Fruit fly (Drosophila melanogaster) whole organism, embryonic: ENCODE data around the gene Obp99b.

Experiments
- Abd-B ChIP-seq: fragments of 200-800 bp; sonication (Bioruptor generic); optimal IDR thresholded peaks from 2 replicates; lab custom pipeline; 2018; ENCODE audit warnings: missing biosample characterization, mild to moderate bottlenecking, missing genetic modification characterization, moderate library complexity
- Adf1 ChIP-seq: fragments of 200-800 bp; sonication (Bioruptor generic); IDR thresholded peaks from 2 replicates; pipeline ENCODE4 v1.3.6; 2022; ENCODE audit warnings: missing biosample characterization, missing genetic modification characterization
- Blimp-1 ChIP-seq: fragments of 200-800 bp; sonication (Bioruptor generic); optimal IDR thresholded peaks from 3 replicates; lab custom pipeline; 2018; ENCODE audit warnings: missing biosample characterization, missing genetic modification characterization, mild to moderate bottlenecking, moderate library complexity, missing genetic modification reagents
- CG10565 ChIP-seq: fragments of 200-800 bp; sonication (Bioruptor generic); optimal IDR thresholded peaks from 3 replicates; lab custom pipeline; 2016; ENCODE audit warnings: missing biosample characterization, mild to moderate bottlenecking, missing genetic modification characterization
- CG10654 ChIP-seq: fragments of 200-800 bp; sonication (Bioruptor generic); optimal IDR thresholded peaks from 2 replicates; lab custom pipeline; 2016; ENCODE audit warnings: missing biosample characterization, missing genetic modification characterization
- CG10979 ChIP-seq: fragments of 200-800 bp; sonication (Bioruptor generic); optimal IDR thresholded peaks from 2 replicates; lab custom pipeline; 2018; ENCODE audit warnings: missing biosample characterization, mild to moderate bottlenecking, missing genetic modification characterization, moderate library complexity
- CG11085 ChIP-seq: fragments of 200-800 bp; sonication (Bioruptor generic); IDR thresholded peaks from 2 replicates; pipeline ENCODE4 v1.3.6; 2022; ENCODE audit warnings: missing biosample characterization, missing genetic modification characterization
- CG11398 ChIP-seq: fragments of 200-800 bp; sonication (Bioruptor generic); optimal IDR thresholded peaks from 2 replicates; lab custom pipeline; 2016; ENCODE audit warnings: missing biosample characterization, missing genetic modification characterization
- CG12219 ChIP-seq: fragments of 200-800 bp; sonication (Bioruptor generic); optimal IDR thresholded peaks from 3 replicates; lab custom pipeline; 2018; ENCODE audit warnings: missing biosample characterization, mild to moderate bottlenecking, missing genetic modification characterization
- CG13424 ChIP-seq: fragments of 200-800 bp; sonication (Bioruptor generic); optimal IDR thresholded peaks from 2 replicates; lab custom pipeline; 2019; ENCODE audit warnings: missing biosample characterization, mild to moderate bottlenecking, missing genetic modification characterization, moderate library complexity
- CG14710 ChIP-seq: fragments of 200-800 bp; sonication (Bioruptor generic); optimal IDR thresholded peaks from 3 replicates; lab custom pipeline; 2019; ENCODE audit warnings: missing biosample characterization, mild to moderate bottlenecking, missing genetic modification characterization, moderate library complexity
- CG15514 ChIP-seq: fragments of 200-800 bp; sonication (Bioruptor generic); optimal IDR thresholded peaks from 3 replicates; lab custom pipeline; 2017; ENCODE audit warnings: missing biosample characterization, missing genetic modification characterization, mild to moderate bottlenecking, moderate library complexity, missing genetic modification reagents
- CG15696 ChIP-seq: fragments of 200-800 bp; sonication (Bioruptor generic); optimal IDR thresholded peaks from 2 replicates; lab custom pipeline; 2019; ENCODE audit warnings: missing biosample characterization, mild to moderate bottlenecking, missing genetic modification characterization, moderate library complexity
- CG17385 ChIP-seq: fragments of 200-800 bp; sonication (Bioruptor generic); optimal IDR thresholded peaks from 3 replicates; lab custom pipeline; 2018; ENCODE audit warnings: missing biosample characterization, mild to moderate bottlenecking, missing genetic modification characterization
- CG17829 ChIP-seq: fragments of 200-800 bp; optimal IDR thresholded peaks from 2 replicates; lab custom pipeline; 2019; ENCODE audit warnings: missing biosample characterization, mild to moderate bottlenecking, missing genetic modification characterization, moderate library complexity
- CG18262 ChIP-seq: fragments of 200-800 bp; optimal IDR thresholded peaks from 3 replicates; lab custom pipeline; 2019; ENCODE audit warnings: missing biosample characterization, mild to moderate bottlenecking, missing genetic modification characterization, moderate library complexity
- CG18476 ChIP-seq: fragments of 200-800 bp; sonication (Bioruptor generic); optimal IDR thresholded peaks from 2 replicates; lab custom pipeline; 2016; ENCODE audit warnings: missing biosample characterization, mild to moderate bottlenecking, missing genetic modification characterization
- CG2678 ChIP-seq: fragments of 200-800 bp; sonication (Bioruptor generic); optimal IDR thresholded peaks from 3 replicates; lab custom pipeline; 2019; ENCODE audit warnings: missing biosample characterization, mild to moderate bottlenecking, missing genetic modification characterization, moderate library complexity
- CG3281 ChIP-seq: fragments of 200-800 bp; sonication (Bioruptor generic); optimal IDR thresholded peaks from 3 replicates; lab custom pipeline; 2017; ENCODE audit warnings: missing biosample characterization, mild to moderate bottlenecking, missing genetic modification characterization
- CG4328 ChIP-seq: fragments of 200-800 bp; sonication (Bioruptor generic); optimal IDR thresholded peaks from 3 replicates; lab custom pipeline; 2017; ENCODE audit warnings: missing biosample characterization, missing genetic modification reagents, missing genetic modification characterization
- CG5180 ChIP-seq: fragments of 200-800 bp; sonication (Bioruptor generic); optimal IDR thresholded peaks from 3 replicates; lab custom pipeline; 2017; ENCODE audit warnings: missing biosample characterization, missing genetic modification characterization, mild to moderate bottlenecking, moderate library complexity, missing genetic modification reagents
- CG7839 ChIP-seq: fragments of 200-800 bp; sonication (Bioruptor generic); optimal IDR thresholded peaks from 3 replicates; lab custom pipeline; 2018; ENCODE audit warnings: missing biosample characterization, mild to moderate bottlenecking, missing genetic modification characterization, moderate library complexity
- CG8924 ChIP-seq: fragments of 200-800 bp; optimal IDR thresholded peaks from 3 replicates; lab custom pipeline; 2019; ENCODE audit warnings: missing biosample characterization, mild to moderate bottlenecking, missing genetic modification characterization, moderate library complexity
- CG9876 ChIP-seq: fragments of 200-800 bp; sonication (Bioruptor generic); optimal IDR thresholded peaks from 2 replicates; lab custom pipeline; 2016; ENCODE audit warnings: missing biosample characterization, missing genetic modification characterization
- Deaf1 ChIP-seq: fragments of 200-800 bp; optimal IDR thresholded peaks from 3 replicates; lab custom pipeline; 2019; ENCODE audit warnings: missing biosample characterization, mild to moderate bottlenecking, missing genetic modification characterization, moderate library complexity
- Dip3 ChIP-seq: fragments of 200-800 bp; sonication (Bioruptor generic); optimal IDR thresholded peaks from 3 replicates; lab custom pipeline; 2016; ENCODE audit warnings: missing biosample characterization, missing genetic modification characterization
- Fer2 ChIP-seq: fragments of 200-800 bp; sonication (Bioruptor generic); optimal IDR thresholded peaks from 2 replicates; lab custom pipeline; 2018; ENCODE audit warnings: missing biosample characterization, mild to moderate bottlenecking, missing genetic modification characterization, moderate library complexity
- Fer3 ChIP-seq: fragments of 200-800 bp; sonication (Bioruptor generic); optimal IDR thresholded peaks from 2 replicates; lab custom pipeline; 2018; ENCODE audit warnings: missing biosample characterization, mild to moderate bottlenecking, missing genetic modification characterization, moderate library complexity
- Gsc ChIP-seq: fragments of 200-800 bp; sonication (Bioruptor generic); IDR thresholded peaks from 2 replicates; pipeline ENCODE4 v1.3.6; 2022; ENCODE audit warnings: missing biosample characterization, missing genetic modification characterization
- Hey ChIP-seq: fragments of 200-800 bp; sonication (Bioruptor generic); optimal IDR thresholded peaks from 3 replicates; lab custom pipeline; 2018; ENCODE audit warnings: missing biosample characterization, mild to moderate bottlenecking, missing genetic modification characterization
- Lpt ChIP-seq: fragments of >200 bp; optimal IDR thresholded peaks from 2 replicates; lab custom pipeline; 2018; ENCODE audit warnings: missing biosample characterization, missing genetic modification characterization
- MTF-1 ChIP-seq: fragments of 200-800 bp; sonication (Bioruptor generic); optimal IDR thresholded peaks from 2 replicates; lab custom pipeline; 2018; ENCODE audit warnings: missing biosample characterization, mild to moderate bottlenecking, missing genetic modification characterization, borderline replicate concordance
- NC2α ChIP-seq: fragments of 200-800 bp; sonication (Bioruptor generic); optimal IDR thresholded peaks from 2 replicates; lab custom pipeline; 2016; ENCODE audit warnings: missing biosample characterization, missing genetic modification characterization
- Nf-YB ChIP-seq: fragments of 200-800 bp; sonication (Bioruptor generic); optimal IDR thresholded peaks from 3 replicates; lab custom pipeline; 2019; ENCODE audit warnings: missing biosample characterization, mild to moderate bottlenecking, missing genetic modification characterization, moderate library complexity
- Six4 ChIP-seq: fragments of 200-800 bp; sonication (Bioruptor generic); optimal IDR thresholded peaks from 2 replicates; lab custom pipeline; 2016; ENCODE audit warnings: missing biosample characterization, missing genetic modification characterization
- az2 ChIP-seq: fragments of 200-800 bp; sonication (Bioruptor generic); optimal IDR thresholded peaks from 3 replicates; lab custom pipeline; 2016; ENCODE audit warnings: missing biosample characterization, missing genetic modification characterization
- crc ChIP-seq: fragments of 200-800 bp; sonication (Bioruptor generic); optimal IDR thresholded peaks from 2 replicates; lab custom pipeline; 2016; ENCODE audit warnings: missing biosample characterization, missing genetic modification characterization
- crol ChIP-seq: fragments of 200-800 bp; sonication (Bioruptor generic); IDR thresholded peaks from 2 replicates; pipeline ENCODE4 v1.3.6; 2022; ENCODE audit warnings: missing biosample characterization, missing genetic modification characterization
- crp ChIP-seq, 2 experiments: fragments of 200-800 bp; sonication (Bioruptor generic); optimal IDR thresholded peaks; 2 replicates in 1 of 2; 3 replicates in 1 of 2; lab custom pipeline; 2017; ENCODE audit warnings: missing biosample characterization in 2 of 2, missing genetic modification characterization in 2 of 2, mild to moderate bottlenecking in 1 of 2, moderate library complexity in 1 of 2
- cwo ChIP-seq: fragments of 200-800 bp; sonication (Bioruptor generic); optimal IDR thresholded peaks from 3 replicates; lab custom pipeline; 2017; ENCODE audit warnings: missing biosample characterization, missing genetic modification characterization, mild to moderate bottlenecking, moderate library complexity, missing genetic modification reagents
- dimm ChIP-seq: fragments of 200-800 bp; sonication (Bioruptor generic); IDR thresholded peaks from 2 replicates; pipeline ENCODE4 v1.3.6; 2022; ENCODE audit warnings: missing biosample characterization, missing genetic modification characterization
- dpn ChIP-seq, 2 experiments: fragments of 200-800 bp; sonication (Bioruptor generic); optimal IDR thresholded peaks; 3 replicates each; lab custom pipeline; 2016; ENCODE audit warnings: missing biosample characterization in 2 of 2, missing genetic modification characterization in 2 of 2
- hkb ChIP-seq, 2 experiments: fragments of 200-800 bp in 1 of 2; fragments of >200 bp in 1 of 2; sonication (Bioruptor generic) in 1 of 2; IDR thresholded peaks in 1 of 2; optimal IDR thresholded peaks in 1 of 2; 2 replicates each; pipeline versions ENCODE4 v1.3.6 to Lab custom; 2017 to 2022; ENCODE audit warnings: missing biosample characterization in 1 of 2, missing genetic modification characterization in 1 of 2
- jumu ChIP-seq: fragments of 200-800 bp; sonication (Bioruptor generic); optimal IDR thresholded peaks from 3 replicates; lab custom pipeline; 2016; ENCODE audit warnings: missing biosample characterization, missing genetic modification characterization
- lola ChIP-seq, 3 experiments: fragments of >200 bp in 2 of 3; fragments of 200-800 bp in 1 of 3; sonication (Bioruptor generic) in 1 of 3; optimal IDR thresholded peaks; 2 replicates each; lab custom pipeline; 2017 to 2019; ENCODE audit warnings: missing biosample characterization in 3 of 3, missing genetic modification characterization in 3 of 3, mild to moderate bottlenecking in 1 of 3, moderate library complexity in 1 of 3
- nerfin-2 ChIP-seq: fragments of 200-800 bp; sonication (Bioruptor generic); IDR thresholded peaks from 2 replicates; pipeline ENCODE4 v1.3.6; 2022; ENCODE audit warnings: missing biosample characterization, missing genetic modification characterization; ENCODE audit not compliant: partially characterized antibody
- sug ChIP-seq: fragments of 200-800 bp; optimal IDR thresholded peaks from 2 replicates; lab custom pipeline; 2019; ENCODE audit warnings: missing biosample characterization, mild to moderate bottlenecking, missing genetic modification characterization, moderate library complexity
- tll ChIP-seq, 2 experiments: fragments of 200-800 bp in 1 of 2; fragments of >200 bp in 1 of 2; sonication (Bioruptor generic) in 1 of 2; optimal IDR thresholded peaks; 2 replicates each; lab custom pipeline; 2017 to 2019; ENCODE audit warnings: missing biosample characterization in 2 of 2, missing genetic modification characterization in 2 of 2, mild to moderate bottlenecking in 1 of 2, moderate library complexity in 1 of 2
- tup ChIP-seq: fragments of 200-800 bp; sonication (Bioruptor generic); optimal IDR thresholded peaks from 2 replicates; lab custom pipeline; 2016; ENCODE audit warnings: missing biosample characterization, mild to moderate bottlenecking, missing genetic modification characterization, moderate library complexity

Obp99b gene

DNA sequence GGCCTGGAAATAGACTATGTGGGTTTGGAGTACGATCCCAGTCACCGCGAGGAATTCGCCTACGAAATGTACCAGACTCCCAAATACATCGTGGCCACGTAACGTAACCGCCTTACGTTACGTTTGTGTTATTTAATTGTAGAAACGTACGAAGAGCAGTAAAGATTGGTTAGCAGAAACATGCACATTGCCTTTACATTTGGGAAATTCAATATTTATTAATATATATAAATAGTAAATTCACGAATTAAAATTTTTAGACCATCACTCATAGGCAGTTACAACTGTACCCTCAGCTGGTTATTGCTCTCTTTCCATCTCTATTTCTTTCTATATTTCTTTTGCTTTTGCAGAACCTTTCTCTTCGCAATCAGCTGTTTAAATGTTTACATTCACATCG lies 21.2 kb upstream of the Obp99b start, which contains the start of gene Gnpnat (continued):
- TF ChIP-seq Six4 (GFP tag; lab: Kevin White, UChicago) (peak; percentile 55), CG17385 (GFP tag; lab: Kevin White, UChicago) (peak; percentile 48), Fer3 (tag; lab: Kevin White, UChicago) (peak; percentile 67), CG18262 (tag; lab: Kevin White, UChicago) (peak; percentile 50), NC2α (GFP tag; lab: Kevin White, UChicago) (no peak), dimm (no peak), sug (tag; lab: Kevin White, UChicago) (peak; percentile 19), tup (GFP tag; lab: Kevin White, UChicago) (no peak), CG2678 (tag; lab: Kevin White, UChicago) (peak; percentile 71), CG15696 (tag; lab: Kevin White, UChicago) (peak; percentile 46), crol (GFP tag; lab: Robert Waterston, UW) (no peak), CG11398 (no peak), crp (GFP tag; optimal IDR thresholded peaks at IDR 0.05; lab: Kevin White, UChicago) (peak in 1 of 2 experiments; percentile 66), CG17829 (tag; lab: Kevin White, UChicago) (peak; percentile 62), CG8924 (tag; lab: Kevin White, UChicago) (peak; percentile 57), crc (GFP tag; lab: Kevin White, UChicago) (no peak), CG12219 (peak; percentile 41), Gsc (GFP tag; lab: Robert Waterston, UW) (no peak), nerfin-2 (GFP tag; lab: Robert Waterston, UW) (no peak), Deaf1 (peak; percentile 26), CG5180 (no peak), dpn (GFP tag; optimal IDR thresholded peaks at IDR 0.05; lab: Kevin White, UChicago) (peak in 1 of 2 experiments; percentile 55), CG11085 (no peak), Abd-B (GFP tag; lab: Kevin White, UChicago) (peak; percentile 23), CG10565 (no peak), az2 (GFP tag; lab: Kevin White, UChicago) (peak; percentile 25), CG9876 (GFP tag; lab: Kevin White, UChicago) (no peak), Lpt (GFP tag; lab: Kevin White, UChicago) (no peak), Nf-YB (GFP tag; lab: Kevin White, UChicago) (peak; percentile 8), jumu (GFP tag; lab: Kevin White, UChicago) (peak; percentile 12), MTF-1 (peak; percentile 24), CG4328 (GFP tag; lab: Kevin White, UChicago) (no peak), cwo (GFP tag; lab: Kevin White, UChicago) (peak; percentile 36), CG18476 (GFP tag; lab: Kevin White, UChicago) (peak; percentile 18), Blimp-1 (GFP tag; lab: Kevin White, UChicago) (peak; percentile 58), CG14710 (tag; lab: Kevin White, UChicago) (peak; percentile 32), CG15514 (peak; percentile 37), CG13424 (tag; lab: Kevin White, UChicago) (peak; percentile 68), Dip3 (no peak), CG10654 (peak; percentile 27), CG10979 (tag; lab: Kevin White, UChicago) (peak; percentile 62), CG3281 (GFP tag; lab: Kevin White, UChicago) (peak; percentile 55), CG7839 (tag; lab: Kevin White, UChicago) (peak; percentile 69), hkb (optimal IDR thresholded peaks at IDR 0.05; lab: Kevin White, UChicago) (no peak), hkb (GFP tag; IDR thresholded peaks at IDR 0.05; lab: Robert Waterston, UW) (no peak), Fer2 (tag; lab: Kevin White, UChicago) (no peak), tll (GFP tag; optimal IDR thresholded peaks at IDR 0.05; lab: Kevin White, UChicago) (no peak), Hey (tag; lab: Kevin White, UChicago) (no peak), Adf1 (GFP tag; lab: Robert Waterston, UW) (no peak), lola (GFP tag; optimal IDR thresholded peaks at IDR 0.05; lab: Kevin White, UChicago) (peak in 1 of 3 experiments; percentile 27)
